Worm (Caenorhabditis elegans) whole organism, mixed stage, embryonic: ENCODE measurements around the gene T08B1.1.

Experiments
- mep-1 ChIP-seq: fragments of 150-350 bp; optimal IDR thresholded peaks from 2 replicates; lab custom pipeline; 2017; ENCODE audit warnings: missing biosample characterization, missing genetic modification reagents, missing genetic modification characterization, inconsistent platforms
- nhr-237 ChIP-seq: fragments of 150-350 bp; optimal IDR thresholded peaks from 2 replicates; lab custom pipeline; 2014; ENCODE audit warnings: missing biosample characterization, missing genetic modification characterization

- TF ChIP-seq mep-1 (tag; lab: Kevin White, UChicago): no peak
- TF ChIP-seq nhr-237: no peak
Measured at ce11 chrV:1943465-1943864, 43.4 kb downstream of the T08B1.1 start.
